Fruit fly (Drosophila melanogaster) whole organism, prepupa: ENCODE results near the gene Cog2.

Experiments
- Blimp-1 ChIP-seq: fragments of 200-800 bp; sonication (Bioruptor generic); optimal IDR thresholded peaks from 3 replicates; lab custom pipeline; 2017; ENCODE audit warnings: missing biosample characterization, missing genetic modification characterization, mild to moderate bottlenecking, moderate library complexity, missing genetic modification reagents
- CG10631 ChIP-seq: fragments of 200-800 bp; sonication (Bioruptor generic); optimal IDR thresholded peaks from 2 replicates; lab custom pipeline; 2016; ENCODE audit warnings: missing biosample characterization, missing genetic modification characterization
- CG10669 ChIP-seq: fragments of 200-800 bp; sonication (Bioruptor generic); optimal IDR thresholded peaks from 3 replicates; lab custom pipeline; 2018; ENCODE audit warnings: missing biosample characterization, mild to moderate bottlenecking, missing genetic modification characterization, moderate library complexity
- CG11294 ChIP-seq: fragments of 200-800 bp; sonication (Bioruptor generic); IDR thresholded peaks from 2 replicates; pipeline ENCODE4 v1.3.6; 2022; ENCODE audit warnings: missing biosample characterization, missing genetic modification characterization
- CG11762 ChIP-seq: fragments of 200-800 bp; sonication (Bioruptor generic); optimal IDR thresholded peaks from 3 replicates; lab custom pipeline; 2016; ENCODE audit warnings: missing biosample characterization, missing genetic modification characterization; ENCODE audit not compliant: insufficient read depth
- CG11902 ChIP-seq: fragments of 200-800 bp; sonication (Bioruptor generic); optimal IDR thresholded peaks from 3 replicates; lab custom pipeline; 2016; ENCODE audit warnings: missing biosample characterization, missing genetic modification characterization
- CG15336 ChIP-seq: fragments of 200-800 bp; sonication (Bioruptor generic); IDR thresholded peaks from 2 replicates; pipeline ENCODE4 v1.3.6; 2022; ENCODE audit warnings: missing biosample characterization, missing genetic modification characterization
- CG16779 ChIP-seq: fragments of 200-800 bp; sonication (Bioruptor generic); optimal IDR thresholded peaks from 3 replicates; lab custom pipeline; 2017; ENCODE audit warnings: missing biosample characterization, mild to moderate bottlenecking, missing genetic modification characterization
- CG3032 ChIP-seq: fragments of 200-800 bp; optimal IDR thresholded peaks from 2 replicates; lab custom pipeline; 2019; ENCODE audit warnings: missing biosample characterization, mild to moderate bottlenecking, missing genetic modification characterization, moderate library complexity
- CG31627 ChIP-seq: fragments of 200-800 bp; sonication (Bioruptor generic); optimal IDR thresholded peaks from 3 replicates; lab custom pipeline; 2016; ENCODE audit warnings: missing biosample characterization, missing genetic modification characterization
- CG34406 ChIP-seq: fragments of 200-800 bp; sonication (Bioruptor generic); optimal IDR thresholded peaks from 3 replicates; lab custom pipeline; 2016; ENCODE audit warnings: missing biosample characterization, missing genetic modification characterization
- CG3919 ChIP-seq: fragments of 200-800 bp; sonication (Bioruptor generic); optimal IDR thresholded peaks from 3 replicates; lab custom pipeline; 2016; ENCODE audit warnings: missing biosample characterization, missing genetic modification characterization
- CG4318 ChIP-seq: fragments of 200-800 bp; sonication (Bioruptor generic); optimal IDR thresholded peaks from 3 replicates; lab custom pipeline; 2017; ENCODE audit warnings: missing biosample characterization, mild to moderate bottlenecking, missing genetic modification characterization
- CG6163 ChIP-seq: fragments of 200-800 bp; sonication (Bioruptor generic); IDR thresholded peaks from 3 replicates; pipeline ENCODE4 v1.3.6; 2022; ENCODE audit warnings: missing biosample characterization, missing genetic modification characterization
- CG6792 ChIP-seq: fragments of 200-800 bp; sonication (Bioruptor generic); optimal IDR thresholded peaks from 3 replicates; lab custom pipeline; 2016; ENCODE audit warnings: missing biosample characterization, missing genetic modification characterization
- CG6808 ChIP-seq: fragments of 200-800 bp; sonication (Bioruptor generic); optimal IDR thresholded peaks from 3 replicates; lab custom pipeline; 2017; ENCODE audit warnings: missing biosample characterization, missing genetic modification characterization, mild to moderate bottlenecking, moderate library complexity, missing genetic modification reagents
- CG6854 ChIP-seq: fragments of 200-800 bp; sonication (Bioruptor generic); optimal IDR thresholded peaks from 2 replicates; lab custom pipeline; 2017; ENCODE audit warnings: missing biosample characterization, mild to moderate bottlenecking, missing genetic modification characterization
- CG7368 ChIP-seq: fragments of 200-800 bp; sonication (Bioruptor generic); optimal IDR thresholded peaks from 3 replicates; lab custom pipeline; 2016; ENCODE audit warnings: missing biosample characterization, missing genetic modification characterization
- CG8119 ChIP-seq: fragments of 200-800 bp; sonication (Bioruptor generic); IDR thresholded peaks from 3 replicates; pipeline ENCODE4 v1.3.6; 2022; ENCODE audit warnings: missing biosample characterization, missing genetic modification characterization
- CG8319 ChIP-seq: fragments of 200-800 bp; sonication (Bioruptor generic); optimal IDR thresholded peaks from 3 replicates; lab custom pipeline; 2016; ENCODE audit warnings: missing biosample characterization, missing genetic modification characterization
- CG8632 ChIP-seq: fragments of 200-800 bp; sonication (Bioruptor generic); optimal IDR thresholded peaks from 3 replicates; lab custom pipeline; 2016; ENCODE audit warnings: missing biosample characterization, missing genetic modification characterization
- CG9139 ChIP-seq: fragments of 200-800 bp; sonication (Bioruptor generic); optimal IDR thresholded peaks from 3 replicates; lab custom pipeline; 2017; ENCODE audit warnings: missing biosample characterization, mild to moderate bottlenecking, missing genetic modification characterization
- Eip75B ChIP-seq: fragments of 200-800 bp; sonication (Bioruptor generic); optimal IDR thresholded peaks from 3 replicates; lab custom pipeline; 2016; ENCODE audit warnings: missing biosample characterization, missing genetic modification characterization
- Eip93F ChIP-seq: fragments of 200-800 bp; sonication (Bioruptor generic); optimal IDR thresholded peaks from 2 replicates; lab custom pipeline; 2016; ENCODE audit warnings: missing biosample characterization, mild to moderate bottlenecking, missing genetic modification characterization
- Ets21C ChIP-seq: fragments of 200-800 bp; sonication (Bioruptor generic); optimal IDR thresholded peaks from 3 replicates; lab custom pipeline; 2016; ENCODE audit warnings: missing biosample characterization, missing genetic modification characterization
- Gug ChIP-seq: fragments of 200-800 bp; sonication (Bioruptor generic); IDR thresholded peaks from 2 replicates; pipeline ENCODE4 v1.3.6; 2022; ENCODE audit warnings: missing biosample characterization, missing genetic modification characterization
- Hr38 ChIP-seq: sonication (Bioruptor generic); optimal IDR thresholded peaks from 2 replicates; lab custom pipeline; 2016; ENCODE audit warnings: missing biosample characterization, missing genetic modification characterization
- Lpt ChIP-seq: fragments of 200-800 bp; sonication (Bioruptor generic); optimal IDR thresholded peaks from 3 replicates; lab custom pipeline; 2016; ENCODE audit warnings: missing biosample characterization, missing genetic modification characterization
- Met ChIP-seq: fragments of 200-800 bp; sonication (Bioruptor generic); optimal IDR thresholded peaks from 3 replicates; lab custom pipeline; 2016; ENCODE audit warnings: missing biosample characterization, missing genetic modification characterization
- Smox ChIP-seq: fragments of 200-800 bp; sonication (Bioruptor generic); optimal IDR thresholded peaks from 3 replicates; lab custom pipeline; 2016; ENCODE audit warnings: missing biosample characterization, missing genetic modification characterization
- Sox102F ChIP-seq: fragments of 200-800 bp; sonication (Bioruptor generic); optimal IDR thresholded peaks from 2 replicates; lab custom pipeline; 2016; ENCODE audit warnings: missing biosample characterization, mild to moderate bottlenecking, missing genetic modification characterization
- Sox14 ChIP-seq: fragments of 200-800 bp; sonication (Bioruptor generic); optimal IDR thresholded peaks from 3 replicates; lab custom pipeline; 2016; ENCODE audit warnings: missing biosample characterization, missing genetic modification characterization
- achi ChIP-seq: fragments of 200-800 bp; sonication (Bioruptor generic); optimal IDR thresholded peaks from 3 replicates; lab custom pipeline; 2016; ENCODE audit warnings: missing biosample characterization, missing genetic modification characterization
- acj6 ChIP-seq: fragments of 200-800 bp; sonication (Bioruptor generic); optimal IDR thresholded peaks from 3 replicates; lab custom pipeline; 2016; ENCODE audit warnings: missing biosample characterization, missing genetic modification characterization
- dac ChIP-seq: fragments of 200-800 bp; sonication (Bioruptor generic); optimal IDR thresholded peaks from 2 replicates; lab custom pipeline; 2017; ENCODE audit warnings: missing biosample characterization, mild to moderate bottlenecking, missing genetic modification characterization
- dsx ChIP-seq: fragments of 200-800 bp; optimal IDR thresholded peaks from 3 replicates; lab custom pipeline; 2019; ENCODE audit warnings: missing biosample characterization, mild to moderate bottlenecking, missing genetic modification characterization, moderate library complexity; ENCODE audit not compliant: poor library complexity, severe bottlenecking
- esn ChIP-seq: fragments of 200-800 bp; sonication (Bioruptor generic); optimal IDR thresholded peaks from 2 replicates; lab custom pipeline; 2016; ENCODE audit warnings: missing biosample characterization, mild to moderate bottlenecking, missing genetic modification characterization, moderate library complexity
- fd59A ChIP-seq: fragments of 200-800 bp; sonication (Bioruptor generic); optimal IDR thresholded peaks from 2 replicates; lab custom pipeline; 2017; ENCODE audit warnings: missing biosample characterization, mild to moderate bottlenecking, missing genetic modification characterization, missing genetic modification reagents
- fd85E ChIP-seq: fragments of 200-800 bp; sonication (Bioruptor generic); optimal IDR thresholded peaks from 3 replicates; lab custom pipeline; 2016; ENCODE audit warnings: missing biosample characterization, missing genetic modification characterization
- net ChIP-seq: fragments of 200-800 bp; sonication (Bioruptor generic); optimal IDR thresholded peaks from 3 replicates; lab custom pipeline; 2016; ENCODE audit warnings: missing biosample characterization, missing genetic modification characterization
- pdm3 ChIP-seq: fragments of 200-800 bp; sonication (Bioruptor generic); optimal IDR thresholded peaks from 3 replicates; lab custom pipeline; 2016; ENCODE audit warnings: missing biosample characterization, missing genetic modification characterization
- salr ChIP-seq, 2 experiments: fragments of 200-800 bp; sonication (Bioruptor generic); optimal IDR thresholded peaks; 3 replicates each; lab custom pipeline; 2016 to 2018; ENCODE audit warnings: missing biosample characterization in 2 of 2, missing genetic modification characterization in 2 of 2, mild to moderate bottlenecking in 1 of 2
- spab ChIP-seq: fragments of 200-800 bp; sonication (Bioruptor generic); optimal IDR thresholded peaks from 2 replicates; lab custom pipeline; 2017; ENCODE audit warnings: missing biosample characterization, mild to moderate bottlenecking, missing genetic modification characterization, missing genetic modification reagents
- ss ChIP-seq, 2 experiments: fragments of 200-800 bp; sonication (Bioruptor generic); optimal IDR thresholded peaks; 2 replicates in 1 of 2; 3 replicates in 1 of 2; lab custom pipeline; 2017 to 2018; ENCODE audit warnings: mild to moderate bottlenecking in 2 of 2, missing biosample characterization in 2 of 2, missing genetic modification characterization in 2 of 2, moderate library complexity in 1 of 2
- svp ChIP-seq: fragments of 200-800 bp; sonication (Bioruptor generic); peaks from one replicate; lab custom pipeline; 2016; ENCODE audit warnings: missing biosample characterization, missing genetic modification characterization
- topi ChIP-seq: fragments of 200-800 bp; sonication (Bioruptor generic); optimal IDR thresholded peaks from 3 replicates; lab custom pipeline; 2016; ENCODE audit warnings: missing biosample characterization, missing genetic modification characterization
- vri ChIP-seq: fragments of 200-800 bp; sonication (Bioruptor generic); optimal IDR thresholded peaks from 3 replicates; lab custom pipeline; 2016; ENCODE audit warnings: missing biosample characterization, mild to moderate bottlenecking, missing genetic modification characterization

Cog2 gene

dm6 chr3R:15409110-15409771, 47.8 kb upstream of the Cog2 start (continued):
- TF ChIP-seq vri (GFP tag; lab: Kevin White, UChicago) = peak; percentile 62
- TF ChIP-seq topi (GFP tag; lab: Kevin White, UChicago) = peak; percentile 32
- TF ChIP-seq CG34406 = no peak
- no peak for TF ChIP-seq CG8632 (GFP tag; lab: Kevin White, UChicago)
- TF ChIP-seq acj6 (GFP tag; lab: Kevin White, UChicago) = no peak
- peak; percentile 1 for TF ChIP-seq pdm3 (GFP tag; lab: Kevin White, UChicago)
- no peak for TF ChIP-seq CG16779 (tag; lab: Kevin White, UChicago)
- no peak for TF ChIP-seq Hr38 (GFP tag; lab: Kevin White, UChicago)
- TF ChIP-seq Blimp-1 = no peak
- TF ChIP-seq CG8319 (GFP tag; lab: Kevin White, UChicago) = no peak
- no peak for TF ChIP-seq CG10669
- TF ChIP-seq CG31627 (GFP tag; lab: Kevin White, UChicago) = peak; percentile 23
- no peak for TF ChIP-seq Sox102F (GFP tag; lab: Kevin White, UChicago)
- 0 out of 2 replicates have a peak, but pooled peaks have one; percentile 42 for TF ChIP-seq Gug
- TF ChIP-seq spab = no peak
- TF ChIP-seq Ets21C (GFP tag; lab: Kevin White, UChicago) = no peak
- no peak for TF ChIP-seq Eip93F (GFP tag; lab: Kevin White, UChicago)
- peak; percentile 20 for TF ChIP-seq achi (GFP tag; lab: Kevin White, UChicago)
- TF ChIP-seq net (GFP tag; lab: Kevin White, UChicago) = peak; percentile 23
- peak; percentile 43; the same call in 2 of the 3 replicates for TF ChIP-seq CG6163
- no peak for TF ChIP-seq CG9139 (GFP tag; lab: Kevin White, UChicago)
- TF ChIP-seq fd59A (GFP tag; lab: Kevin White, UChicago) = no peak

dm6 chr3R:15408131-15408731, 46.8 kb upstream of the Cog2 start, which contains the start of gene Atx2:
Atx2 (plus strand) TSS chr3R:15408423.
- TF ChIP-seq ss (GFP tag; optimal IDR thresholded peaks at IDR 0.05; lab: Kevin White, UChicago) = no peak
- TF ChIP-seq CG11902 (GFP tag; lab: Kevin White, UChicago) = no peak
- no peak for TF ChIP-seq dac (GFP tag; lab: Kevin White, UChicago)
- TF ChIP-seq CG7368 (GFP tag; lab: Kevin White, UChicago) = peak; percentile 13
- TF ChIP-seq Smox (GFP tag; lab: Kevin White, UChicago) = peak; percentile 32
- peak; percentile 1 for TF ChIP-seq CG3919 (GFP tag; lab: Kevin White, UChicago)
- TF ChIP-seq fd85E (GFP tag; lab: Kevin White, UChicago) = no peak
- TF ChIP-seq net (GFP tag; lab: Kevin White, UChicago) = no peak
- TF ChIP-seq CG16779 (tag; lab: Kevin White, UChicago) = no peak
- TF ChIP-seq Blimp-1 = no peak
- TF ChIP-seq Ets21C (GFP tag; lab: Kevin White, UChicago) = peak; percentile 3
- TF ChIP-seq dsx (GFP tag; lab: Kevin White, UChicago) = no peak
- no peak for TF ChIP-seq CG10631 (GFP tag; lab: Kevin White, UChicago)
- TF ChIP-seq CG6808 (GFP tag; lab: Kevin White, UChicago) = no peak
- no peak for TF ChIP-seq CG15336
- no peak for TF ChIP-seq CG8319 (GFP tag; lab: Kevin White, UChicago)
- TF ChIP-seq Sox14 (GFP tag; lab: Kevin White, UChicago) = peak; percentile 33
- TF ChIP-seq Eip75B = peak; percentile 15
- TF ChIP-seq CG9139 (GFP tag; lab: Kevin White, UChicago) = no peak
- TF ChIP-seq CG11762 (GFP tag; lab: Kevin White, UChicago) = no peak
- TF ChIP-seq salr (GFP tag; optimal IDR thresholded peaks at IDR 0.05; lab: Kevin White, UChicago) = no peak
- TF ChIP-seq topi (GFP tag; lab: Kevin White, UChicago) = peak; percentile 18
- TF ChIP-seq CG4318 (GFP tag; lab: Kevin White, UChicago) = no peak
- TF ChIP-seq Met (GFP tag; lab: Kevin White, UChicago) = peak; percentile 2
- TF ChIP-seq CG10669 = no peak
- no peak for TF ChIP-seq CG8119 (GFP tag; lab: Robert Waterston, UW)
- TF ChIP-seq Eip93F (GFP tag; lab: Kevin White, UChicago) = no peak
- no peak for TF ChIP-seq CG3032 (tag; lab: Kevin White, UChicago)
- TF ChIP-seq esn (GFP tag; lab: Kevin White, UChicago) = peak; percentile 36
- TF ChIP-seq CG11294 (GFP tag; lab: Robert Waterston, UW) = no peak
- TF ChIP-seq svp (GFP tag; lab: Kevin White, UChicago) = peak; percentile 63
- TF ChIP-seq Lpt (GFP tag; lab: Kevin White, UChicago) = no peak
- TF ChIP-seq CG6163 = no peak
- no peak for TF ChIP-seq CG6854 (GFP tag; lab: Kevin White, UChicago)
- TF ChIP-seq achi (GFP tag; lab: Kevin White, UChicago) = peak; percentile 22
- TF ChIP-seq CG6792 = peak; percentile 5
- TF ChIP-seq vri (GFP tag; lab: Kevin White, UChicago) = no peak
